Fruit fly (Drosophila melanogaster) whole organism, prepupa: ENCODE data around the gene Hsp26.

ENCODE experiments used
- CG11294 ChIP-seq: fragments of 200-800 bp; sonication (Bioruptor generic); IDR thresholded peaks from 2 replicates; pipeline ENCODE4 v1.3.6; 2022; ENCODE audit warnings: missing biosample characterization, missing genetic modification characterization
- CG16779 ChIP-seq: fragments of 200-800 bp; sonication (Bioruptor generic); optimal IDR thresholded peaks from 3 replicates; lab custom pipeline; 2017; ENCODE audit warnings: missing biosample characterization, mild to moderate bottlenecking, missing genetic modification characterization
- CG32006 ChIP-seq: fragments of 200-800 bp; sonication (Bioruptor generic); optimal IDR thresholded peaks from 3 replicates; lab custom pipeline; 2017; ENCODE audit warnings: missing biosample characterization, mild to moderate bottlenecking, missing genetic modification characterization
- Ets96B ChIP-seq: fragments of 200-800 bp; optimal IDR thresholded peaks from 2 replicates; lab custom pipeline; 2019; ENCODE audit warnings: missing biosample characterization, mild to moderate bottlenecking, missing genetic modification characterization, moderate library complexity
- Met ChIP-seq: fragments of 200-800 bp; sonication (Bioruptor generic); optimal IDR thresholded peaks from 3 replicates; lab custom pipeline; 2016; ENCODE audit warnings: missing biosample characterization, missing genetic modification characterization
- Smox ChIP-seq: fragments of 200-800 bp; sonication (Bioruptor generic); optimal IDR thresholded peaks from 3 replicates; lab custom pipeline; 2016; ENCODE audit warnings: missing biosample characterization, missing genetic modification characterization
- achi ChIP-seq: fragments of 200-800 bp; sonication (Bioruptor generic); optimal IDR thresholded peaks from 3 replicates; lab custom pipeline; 2016; ENCODE audit warnings: missing biosample characterization, missing genetic modification characterization
- ss ChIP-seq, 2 experiments: fragments of 200-800 bp; sonication (Bioruptor generic); optimal IDR thresholded peaks; 2 replicates in 1 of 2; 3 replicates in 1 of 2; lab custom pipeline; 2017 to 2018; ENCODE audit warnings: mild to moderate bottlenecking in 2 of 2, missing biosample characterization in 2 of 2, missing genetic modification characterization in 2 of 2, moderate library complexity in 1 of 2
- vri ChIP-seq: fragments of 200-800 bp; sonication (Bioruptor generic); optimal IDR thresholded peaks from 3 replicates; lab custom pipeline; 2016; ENCODE audit warnings: missing biosample characterization, mild to moderate bottlenecking, missing genetic modification characterization

dm6 chr3L:9335711-9336110 is 41.5 kb downstream of the Hsp26 start:
- no peak for TF ChIP-seq Smox (GFP tag; lab: Kevin White, UChicago)
- TF ChIP-seq Ets96B (tag; lab: Kevin White, UChicago): no peak
- TF ChIP-seq Met (GFP tag; lab: Kevin White, UChicago): no peak
- TF ChIP-seq achi (GFP tag; lab: Kevin White, UChicago): no peak
- TF ChIP-seq CG11294 (GFP tag; lab: Robert Waterston, UW): no peak
- peak; percentile 21 for TF ChIP-seq vri (GFP tag; lab: Kevin White, UChicago)
- TF ChIP-seq CG32006: no peak
- TF ChIP-seq CG16779 (tag; lab: Kevin White, UChicago): peak; percentile 68
- TF ChIP-seq ss (GFP tag; optimal IDR thresholded peaks at IDR 0.05; lab: Kevin White, UChicago): peak; percentile 8 to 60
